Worm (Caenorhabditis elegans) whole organism, young adult: ENCODE results near the gene F08D12.4.

Experiments used
- B0261.1 ChIP-seq: sonication (generic microtip); optimal IDR thresholded peaks from 2 replicates; lab custom pipeline; 2016; ENCODE audit warnings: mild to moderate bottlenecking, missing genetic modification characterization, moderate library complexity, missing compliant biosample characterization
- F10E7.11 ChIP-seq: sonication (generic microtip); optimal IDR thresholded peaks from 2 replicates; lab custom pipeline; 2017; ENCODE audit warnings: mild to moderate bottlenecking, missing genetic modification characterization, moderate library complexity, missing compliant biosample characterization
- F22D6.2 ChIP-seq: sonication (generic microtip); optimal IDR thresholded peaks from 2 replicates; lab custom pipeline; 2016; ENCODE audit warnings: mild to moderate bottlenecking, missing genetic modification characterization, missing compliant biosample characterization
- F33H1.4 ChIP-seq: fragments of 200-800 bp; sonication (Bioruptor generic); IDR thresholded peaks from 2 replicates; pipeline ENCODE4 v1.3.6; 2022; ENCODE audit warnings: missing genetic modification reagents, missing genetic modification characterization, missing compliant biosample characterization
- F49E8.2 ChIP-seq: sonication (generic microtip); optimal IDR thresholded peaks from 3 replicates; lab custom pipeline; 2017; ENCODE audit warnings: missing genetic modification characterization, mild to moderate bottlenecking, missing compliant biosample characterization, antibody characterized with exemption, moderate library complexity; ENCODE audit not compliant: insufficient read depth
- K12H6.12 ChIP-seq: fragments of 200-800 bp; sonication (Bioruptor generic); optimal IDR thresholded peaks from 2 replicates; lab custom pipeline; 2018; ENCODE audit warnings: mild to moderate bottlenecking, missing genetic modification characterization, missing compliant biosample characterization
- attf-5 ChIP-seq: fragments of 200-800 bp; sonication (Bioruptor generic); optimal IDR thresholded peaks from 2 replicates; lab custom pipeline; 2018; ENCODE audit warnings: mild to moderate bottlenecking, missing genetic modification characterization, missing compliant biosample characterization
- sdz-38 ChIP-seq: sonication (generic microtip); optimal IDR thresholded peaks from 2 replicates; lab custom pipeline; 2016; ENCODE audit warnings: missing genotype, missing genetic modification characterization, missing compliant biosample characterization
- snpc-4 ChIP-seq, 5 experiments: fragments of 150-350 bp in 1 of 5; sonication (generic microtip) in 4 of 5; optimal IDR thresholded peaks; 2 replicates each; lab custom pipeline; 2014 to 2018; ENCODE audit warnings: missing genetic modification characterization in 5 of 5, missing biosample characterization in 3 of 5, antibody characterized with exemption in 2 of 5, mild to moderate bottlenecking in 2 of 5, missing compliant biosample characterization in 2 of 5, missing genotype in 2 of 5, moderate library complexity in 2 of 5, missing genetic modification reagents in 1 of 5
- unc-130 ChIP-seq: sonication (generic microtip); optimal IDR thresholded peaks from 2 replicates; lab custom pipeline; 2016; ENCODE audit warnings: missing genetic modification reagents, missing genetic modification characterization, missing compliant biosample characterization
- zim-3 ChIP-seq: sonication (generic microtip); optimal IDR thresholded peaks from 2 replicates; lab custom pipeline; 2017; ENCODE audit warnings: mild to moderate bottlenecking, missing genetic modification characterization, moderate library complexity, missing compliant biosample characterization
- ztf-22 ChIP-seq: fragments of 200-800 bp; sonication (Bioruptor generic); optimal IDR thresholded peaks from 2 replicates; lab custom pipeline; 2018; ENCODE audit warnings: mild to moderate bottlenecking, missing genetic modification characterization, moderate library complexity, missing compliant biosample characterization

ce11 chrII:2816676-2817075 lies 38.7 kb downstream of the F08D12.4 start, which contains the start of gene set-13:
- TF ChIP-seq B0261.1 (tag; lab: Kevin White, UChicago) (no peak), F33H1.4 (GFP tag; lab: Robert Waterston, UW) (no peak), snpc-4 (GFP tag; optimal IDR thresholded peaks at IDR 0.05; lab: Kevin White, UChicago) (no peak), snpc-4 (tag; optimal IDR thresholded peaks at IDR 0.05; lab: Kevin White, UChicago) (no peak), zim-3 (tag; lab: Kevin White, UChicago) (no peak), ztf-22 (GFP tag; lab: Kevin White, UChicago) (no peak), unc-130 (no peak), F22D6.2 (tag; lab: Kevin White, UChicago) (no peak), attf-5 (GFP tag; lab: Kevin White, UChicago) (no peak), K12H6.12 (no peak), F10E7.11 (no peak), sdz-38 (tag; lab: Kevin White, UChicago) (no peak), F49E8.2 (tag; lab: Kevin White, UChicago) (no peak)
